Fruit fly (Drosophila melanogaster) whole organism, prepupa: ENCODE results near the gene Ets97D.

Experiments used
- CG11294 ChIP-seq: fragments of 200-800 bp; sonication (Bioruptor generic); IDR thresholded peaks from 2 replicates; pipeline ENCODE4 v1.3.6; 2022; ENCODE audit warnings: missing biosample characterization, missing genetic modification characterization
- CG1621 ChIP-seq: fragments of 200-800 bp; sonication (Bioruptor generic); optimal IDR thresholded peaks from 3 replicates; lab custom pipeline; 2018; ENCODE audit warnings: missing biosample characterization, mild to moderate bottlenecking, missing genetic modification characterization
- CG6854 ChIP-seq: fragments of 200-800 bp; sonication (Bioruptor generic); optimal IDR thresholded peaks from 2 replicates; lab custom pipeline; 2017; ENCODE audit warnings: missing biosample characterization, mild to moderate bottlenecking, missing genetic modification characterization

- TF ChIP-seq CG6854 (no peak), CG11294 (no peak), CG1621 (tag; lab: Kevin White, UChicago) (no peak)
These were observed 6.2 kb upstream of the Ets97D start for dm6 chr3R:26918857-26919256.
